Worm (Caenorhabditis elegans) whole organism, late embryonic: Measurements from ENCODE around the gene mdt-4.

Experiments
- C08G9.2 ChIP-seq: sonication (generic microtip); optimal IDR thresholded peaks from 2 replicates; lab custom pipeline; 2016; ENCODE audit warnings: mild to moderate bottlenecking, missing genetic modification characterization, moderate library complexity, missing compliant biosample characterization
- F13H6.1 ChIP-seq: sonication (generic microtip); optimal IDR thresholded peaks from 2 replicates; lab custom pipeline; 2016; ENCODE audit warnings: missing genetic modification characterization, missing compliant biosample characterization
- T23F11.4 ChIP-seq: fragments of 200-800 bp; sonication (Bioruptor generic); optimal IDR thresholded peaks from 2 replicates; lab custom pipeline; 2018; ENCODE audit warnings: mild to moderate bottlenecking, missing genetic modification characterization, missing compliant biosample characterization
- Y22D7AL.16 ChIP-seq: sonication (generic microtip); optimal IDR thresholded peaks from 2 replicates; lab custom pipeline; 2016; ENCODE audit warnings: missing genetic modification characterization, missing compliant biosample characterization
- ama-1 ChIP-seq: fragments of 150-350 bp; optimal IDR thresholded peaks from 2 replicates; lab custom pipeline; 2014
- ceh-18 ChIP-seq: sonication (generic microtip); optimal IDR thresholded peaks from 2 replicates; lab custom pipeline; 2016; ENCODE audit warnings: missing genetic modification characterization, missing compliant biosample characterization
- ceh-19 ChIP-seq: fragments of 200-800 bp; sonication (Bioruptor generic); optimal IDR thresholded peaks from 2 replicates; lab custom pipeline; 2018; ENCODE audit warnings: mild to moderate bottlenecking, missing genetic modification characterization, missing compliant biosample characterization
- ceh-2 ChIP-seq: sonication (generic microtip); optimal IDR thresholded peaks from 2 replicates; lab custom pipeline; 2016; ENCODE audit warnings: missing genotype, missing genetic modification characterization, missing compliant biosample characterization
- ceh-22 ChIP-seq: sonication (generic microtip); optimal IDR thresholded peaks from 2 replicates; lab custom pipeline; 2017; ENCODE audit warnings: missing biosample characterization, missing genetic modification characterization
- ceh-24 ChIP-seq: sonication (generic microtip); optimal IDR thresholded peaks from 2 replicates; lab custom pipeline; 2016; ENCODE audit warnings: mild to moderate bottlenecking, missing genetic modification characterization, missing compliant biosample characterization
- ceh-30 ChIP-seq: fragments of 150-350 bp; optimal IDR thresholded peaks from 2 replicates; lab custom pipeline; 2014; ENCODE audit warnings: missing biosample characterization, missing genetic modification characterization
- ceh-31 ChIP-seq: sonication (generic microtip); optimal IDR thresholded peaks from 2 replicates; lab custom pipeline; 2016; ENCODE audit warnings: missing genetic modification characterization, missing compliant biosample characterization
- ceh-34 ChIP-seq: sonication (generic microtip); optimal IDR thresholded peaks from 2 replicates; lab custom pipeline; 2016; ENCODE audit warnings: mild to moderate bottlenecking, missing genetic modification characterization, missing compliant biosample characterization
- ceh-48 ChIP-seq: sonication (generic microtip); optimal IDR thresholded peaks from 2 replicates; lab custom pipeline; 2016; ENCODE audit warnings: missing genetic modification characterization, inconsistent platforms, missing compliant biosample characterization
- ceh-6 ChIP-seq: fragments of 200-800 bp; sonication (Bioruptor generic); optimal IDR thresholded peaks from 2 replicates; lab custom pipeline; 2018; ENCODE audit warnings: mild to moderate bottlenecking, missing genetic modification characterization, missing compliant biosample characterization
- dve-1 ChIP-seq: sonication (generic microtip); optimal IDR thresholded peaks from 2 replicates; lab custom pipeline; 2017; ENCODE audit warnings: antibody characterized with exemption, mild to moderate bottlenecking, missing genetic modification characterization, missing compliant biosample characterization
- elt-2 ChIP-seq: sonication (generic microtip); optimal IDR thresholded peaks from 2 replicates; lab custom pipeline; 2016; ENCODE audit warnings: missing genetic modification reagents, missing genetic modification characterization, missing compliant biosample characterization
- elt-4 ChIP-seq: sonication (generic microtip); optimal IDR thresholded peaks from 2 replicates; lab custom pipeline; 2016; ENCODE audit warnings: missing genetic modification characterization, missing compliant biosample characterization
- ets-4 ChIP-seq: sonication (generic microtip); optimal IDR thresholded peaks from 2 replicates; lab custom pipeline; 2016; ENCODE audit warnings: missing genetic modification characterization, missing compliant biosample characterization
- fkh-10 ChIP-seq: fragments of 150-350 bp; optimal IDR thresholded peaks from 2 replicates; lab custom pipeline; 2014; ENCODE audit warnings: missing biosample characterization, missing genetic modification reagents, missing genetic modification characterization
- fkh-6 ChIP-seq: sonication (generic microtip); optimal IDR thresholded peaks from 2 replicates; lab custom pipeline; 2016; ENCODE audit warnings: missing genetic modification characterization, missing compliant biosample characterization
- hlh-6 ChIP-seq: sonication (generic microtip); optimal IDR thresholded peaks from 2 replicates; lab custom pipeline; 2016; ENCODE audit warnings: missing genotype, missing genetic modification characterization, missing compliant biosample characterization
- lim-6 ChIP-seq: sonication (generic microtip); optimal IDR thresholded peaks from 2 replicates; lab custom pipeline; 2016; ENCODE audit warnings: missing genetic modification characterization, missing compliant biosample characterization
- madf-2 ChIP-seq: sonication (generic microtip); optimal IDR thresholded peaks from 2 replicates; lab custom pipeline; 2017; ENCODE audit warnings: missing genetic modification characterization, missing compliant biosample characterization
- mec-3 ChIP-seq: sonication (generic microtip); optimal IDR thresholded peaks from 2 replicates; lab custom pipeline; 2016; ENCODE audit warnings: borderline replicate concordance, missing genetic modification characterization, missing compliant biosample characterization
- nhr-11 ChIP-seq: fragments of 150-350 bp; optimal IDR thresholded peaks from 2 replicates; lab custom pipeline; 2014; ENCODE audit warnings: missing biosample characterization, missing genetic modification characterization
- nhr-232 ChIP-seq: sonication (generic microtip); optimal IDR thresholded peaks from 2 replicates; lab custom pipeline; 2016; ENCODE audit warnings: missing genetic modification characterization, missing compliant biosample characterization
- odd-2 ChIP-seq: sonication (generic microtip); optimal IDR thresholded peaks from 2 replicates; lab custom pipeline; 2017; ENCODE audit warnings: antibody characterized with exemption, mild to moderate bottlenecking, missing genetic modification characterization, missing compliant biosample characterization
- pat-9 ChIP-seq: fragments of 200-800 bp; sonication (Bioruptor generic); optimal IDR thresholded peaks from 2 replicates; lab custom pipeline; 2018; ENCODE audit warnings: mild to moderate bottlenecking, missing genetic modification characterization, moderate library complexity, missing compliant biosample characterization
- pax-1 ChIP-seq: fragments of 150-350 bp; optimal IDR thresholded peaks from 2 replicates; lab custom pipeline; 2014; ENCODE audit warnings: missing biosample characterization, missing genetic modification characterization
- pha-4 ChIP-seq: fragments of 150-350 bp; optimal IDR thresholded peaks from 2 replicates; lab custom pipeline; 2018; ENCODE audit warnings: missing biosample characterization, missing genetic modification reagents, missing genetic modification characterization
- pqm-1 ChIP-seq: sonication (generic microtip); optimal IDR thresholded peaks from 2 replicates; lab custom pipeline; 2016; ENCODE audit warnings: missing genetic modification characterization, missing compliant biosample characterization
- pros-1 ChIP-seq: fragments of 150-350 bp; optimal IDR thresholded peaks from 2 replicates; lab custom pipeline; 2014; ENCODE audit warnings: missing biosample characterization, missing genetic modification reagents, missing genetic modification characterization
- rnt-1 ChIP-seq: sonication (generic microtip); optimal IDR thresholded peaks from 2 replicates; lab custom pipeline; 2016; ENCODE audit warnings: missing genetic modification characterization, missing compliant biosample characterization
- sdc-2 ChIP-seq: sonication (generic microtip); optimal IDR thresholded peaks from 2 replicates; lab custom pipeline; 2016; ENCODE audit warnings: missing genotype, missing genetic modification characterization, missing compliant biosample characterization
- sox-2 ChIP-seq: fragments of 200-800 bp; sonication (Bioruptor generic); IDR thresholded peaks from 2 replicates; pipeline ENCODE4 v1.3.6; 2022; ENCODE audit warnings: missing genetic modification reagents, missing genetic modification characterization, missing compliant biosample characterization
- sox-4 ChIP-seq: sonication (generic microtip); optimal IDR thresholded peaks from 2 replicates; lab custom pipeline; 2017; ENCODE audit warnings: mild to moderate bottlenecking, missing genetic modification characterization, inconsistent platforms, missing compliant biosample characterization
- syd-9 ChIP-seq: sonication (generic microtip); optimal IDR thresholded peaks from 2 replicates; lab custom pipeline; 2016; ENCODE audit warnings: mild to moderate bottlenecking, missing genetic modification characterization, moderate library complexity, missing compliant biosample characterization
- tbx-7 ChIP-seq: sonication (generic microtip); optimal IDR thresholded peaks from 2 replicates; lab custom pipeline; 2016; ENCODE audit warnings: missing genotype, missing genetic modification characterization, missing compliant biosample characterization
- ttx-3 ChIP-seq: sonication (generic microtip); optimal IDR thresholded peaks from 2 replicates; lab custom pipeline; 2016; ENCODE audit warnings: missing genetic modification reagents, missing genetic modification characterization, missing compliant biosample characterization
- unc-42 ChIP-seq: sonication (generic microtip); optimal IDR thresholded peaks from 2 replicates; lab custom pipeline; 2016; ENCODE audit warnings: missing genotype, missing genetic modification characterization, missing compliant biosample characterization
- unc-55 ChIP-seq: sonication (generic microtip); optimal IDR thresholded peaks from 2 replicates; lab custom pipeline; 2017; ENCODE audit warnings: missing biosample characterization, missing genetic modification reagents, missing genetic modification characterization
- unc-86 ChIP-seq: sonication (generic microtip); optimal IDR thresholded peaks from 2 replicates; lab custom pipeline; 2016; ENCODE audit warnings: missing genetic modification characterization, missing compliant biosample characterization
- ztf-16 ChIP-seq: sonication (generic microtip); optimal IDR thresholded peaks from 2 replicates; lab custom pipeline; 2017; ENCODE audit warnings: missing genetic modification characterization, missing compliant biosample characterization

Gene mdt-4

DNA sequence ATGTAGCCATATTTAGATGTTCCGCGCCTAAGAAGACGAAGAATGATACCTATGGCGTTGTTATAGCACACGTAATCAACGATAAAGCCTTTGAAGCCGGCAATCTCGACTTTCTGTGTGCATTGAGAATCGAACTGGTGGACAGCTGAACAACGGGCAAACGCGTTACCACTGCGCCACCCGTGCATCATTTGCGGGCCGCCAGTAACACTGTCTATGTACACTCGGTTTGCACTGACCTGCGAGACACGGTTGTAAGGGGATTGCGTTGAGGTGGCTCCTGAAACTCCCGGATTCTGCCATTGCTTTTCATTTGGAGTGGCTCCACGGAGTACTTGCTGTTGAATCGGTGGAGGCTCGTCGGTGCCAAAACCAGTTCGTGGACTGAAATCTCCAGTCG is 1.4 kb downstream of the mdt-4 start (continued):
- TF ChIP-seq sdc-2 (tag; lab: Kevin White, UChicago) = peak; percentile 67
- no peak for TF ChIP-seq pqm-1 (tag; lab: Kevin White, UChicago)
- peak; percentile 23 for TF ChIP-seq ama-1
- peak; percentile 39 for TF ChIP-seq ceh-31
- no peak for TF ChIP-seq lim-6 (tag; lab: Kevin White, UChicago)
- peak; percentile 36 for TF ChIP-seq ceh-22 (tag; lab: Kevin White, UChicago)
- TF ChIP-seq pros-1 (tag; lab: Kevin White, UChicago) = no peak
- TF ChIP-seq ceh-18 (tag; lab: Kevin White, UChicago) = peak; percentile 64
- peak; percentile 78 for TF ChIP-seq pat-9 (tag; lab: Kevin White, UChicago)
- TF ChIP-seq unc-86 (tag; lab: Kevin White, UChicago) = peak; percentile 43
- TF ChIP-seq odd-2 (tag; lab: Kevin White, UChicago) = no peak
- peak; percentile 82 for TF ChIP-seq T23F11.4 (GFP tag; lab: Kevin White, UChicago)
- TF ChIP-seq ceh-24 (tag; lab: Kevin White, UChicago) = no peak
- peak; percentile 72 for TF ChIP-seq ceh-19 (GFP tag; lab: Kevin White, UChicago)
- peak; percentile 69 for TF ChIP-seq fkh-6
- TF ChIP-seq C08G9.2 (tag; lab: Kevin White, UChicago) = peak; percentile 43
- TF ChIP-seq madf-2 (tag; lab: Kevin White, UChicago) = peak; percentile 74
- TF ChIP-seq unc-42 = no peak
- peak; percentile 90 for TF ChIP-seq hlh-6 (tag; lab: Kevin White, UChicago)
- TF ChIP-seq mec-3 = peak; percentile 59
- TF ChIP-seq sox-2 (GFP tag; lab: Robert Waterston, UW) = peak; percentile 63
- TF ChIP-seq unc-55 (GFP tag; lab: Kevin White, UChicago) = no peak
- TF ChIP-seq sox-4 = peak; percentile 43
- peak; percentile 67 for TF ChIP-seq Y22D7AL.16 (tag; lab: Kevin White, UChicago)
- peak; percentile 87 for TF ChIP-seq elt-2 (tag; lab: Kevin White, UChicago)
- no peak for TF ChIP-seq fkh-10 (GFP tag; lab: Kevin White, UChicago)
- TF ChIP-seq tbx-7 (tag; lab: Kevin White, UChicago) = no peak
- TF ChIP-seq F13H6.1 (tag; lab: Kevin White, UChicago) = peak; percentile 49
- peak; percentile 56 for TF ChIP-seq nhr-232
- peak; percentile 49 for TF ChIP-seq dve-1 (tag; lab: Kevin White, UChicago)
- no peak for TF ChIP-seq ceh-30 (tag; lab: Kevin White, UChicago)
- TF ChIP-seq ceh-48 (tag; lab: Kevin White, UChicago) = peak; percentile 2
- TF ChIP-seq pha-4 = no peak
- peak; percentile 49 for TF ChIP-seq ceh-34 (tag; lab: Kevin White, UChicago)
- peak; percentile 80 for TF ChIP-seq ceh-6
- peak; percentile 22 for TF ChIP-seq ceh-2 (tag; lab: Kevin White, UChicago)
- no peak for TF ChIP-seq nhr-11 (tag; lab: Kevin White, UChicago)
- peak; percentile 68 for TF ChIP-seq ztf-16
- TF ChIP-seq syd-9 (tag; lab: Kevin White, UChicago) = peak; percentile 49
- TF ChIP-seq ttx-3 = peak; percentile 40
- no peak for TF ChIP-seq pax-1 (tag; lab: Kevin White, UChicago)
- no peak for TF ChIP-seq ets-4 (tag; lab: Kevin White, UChicago)
- TF ChIP-seq elt-4 (tag; lab: Kevin White, UChicago) = no peak
- TF ChIP-seq, all 69 proteins: peak for 44

DNA sequence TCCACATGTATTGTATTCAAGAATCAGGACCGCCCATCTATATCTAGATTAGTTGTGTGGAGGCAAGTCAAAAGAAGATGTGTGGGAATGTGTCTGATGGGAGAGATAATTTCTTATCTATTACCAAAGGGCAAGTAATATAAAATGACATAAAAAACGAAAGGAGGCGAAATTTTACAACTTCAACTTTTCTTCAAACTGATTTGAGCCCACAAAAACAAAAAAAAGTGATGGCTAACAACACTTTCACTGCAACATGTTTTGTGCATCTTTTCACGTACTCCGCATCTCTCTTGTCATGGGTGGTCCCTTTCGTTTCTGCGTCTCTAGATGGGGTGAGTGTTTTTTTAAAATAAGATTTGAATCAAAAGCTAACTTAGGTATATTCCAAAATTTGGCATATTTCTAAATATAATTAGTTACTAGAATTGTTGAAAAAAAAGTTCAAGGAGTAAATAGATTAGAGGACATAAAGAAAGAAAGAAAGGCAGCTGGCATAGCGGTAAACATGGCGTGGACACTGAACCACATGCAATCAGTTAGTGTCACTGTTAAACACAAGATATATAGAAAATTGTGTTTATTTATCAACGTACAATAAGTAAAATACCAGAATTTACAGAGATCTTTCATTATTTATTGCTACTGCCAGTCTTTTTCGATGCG is 2.1 kb downstream of the mdt-4 start, which contains the start of gene ZK546.19:
Gene ZK546.19 (plus strand): TSS at position 186 of the 666 bp plus-strand sequence.
- TF ChIP-seq lim-6 (tag; lab: Kevin White, UChicago) = no peak
- peak; percentile 5 for TF ChIP-seq unc-42
- peak; percentile 27 for TF ChIP-seq rnt-1
- TF ChIP-seq, all 69 proteins: peak for 2
